Fruit fly (Drosophila melanogaster): ENCODE results near the gene CG5885.

DNA sequence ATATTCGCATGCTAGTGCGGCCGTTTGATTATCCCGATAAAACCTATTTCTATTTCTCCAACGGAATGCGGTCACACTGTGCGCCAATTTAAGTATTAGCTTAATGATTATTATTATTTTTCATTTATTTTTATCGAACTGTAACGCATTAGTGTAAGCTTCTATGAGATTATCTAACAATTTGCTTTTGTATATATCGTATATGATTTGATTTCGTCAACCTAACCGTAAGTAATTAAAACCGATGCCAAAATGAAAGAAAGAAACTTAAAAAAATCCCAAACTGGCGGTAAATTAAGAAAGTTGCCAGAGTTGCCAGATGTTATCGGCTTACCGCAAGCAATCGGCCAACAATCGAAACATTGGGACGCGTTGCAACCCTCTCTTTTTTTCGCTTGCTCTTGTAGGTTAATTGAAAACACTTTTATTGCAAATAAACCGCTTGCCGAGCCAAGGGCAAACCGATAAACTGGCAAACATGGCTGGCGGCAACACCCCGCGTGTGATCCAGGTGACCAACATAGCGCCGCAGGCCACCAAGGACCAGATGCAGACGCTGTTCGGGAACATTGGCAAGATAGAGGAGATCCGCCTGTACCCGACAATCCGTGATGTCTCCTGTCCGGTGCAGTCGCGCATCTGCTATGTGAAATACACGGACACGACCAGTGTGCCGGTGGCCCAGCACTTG is 5.4 kb downstream of the CG5885 start, which contains the start of the genes Etl1 and Srp54:
- no peak for TF ChIP-seq B-H1 (GFP tag; IDR thresholded peaks at IDR 0.05)
- no peak for TF ChIP-seq HLH54F (GFP tag; optimal IDR thresholded peaks at IDR 0.05)
- TF ChIP-seq CG1792 (GFP tag; optimal IDR thresholded peaks at IDR 0.05): no peak
- peak; percentile 27; the same call in 1 of the 3 replicates for TF ChIP-seq CG17361 (GFP tag; IDR thresholded peaks at IDR 0.05)
- TF ChIP-seq CG2120 (GFP tag; optimal IDR thresholded peaks at IDR 0.05): peak; percentile 12
- no peak for TF ChIP-seq E2f1 (GFP tag; IDR thresholded peaks at IDR 0.05)
- TF ChIP-seq CoRest (tag; optimal IDR thresholded peaks at IDR 0.05): peak; percentile 44
- no peak for TF ChIP-seq Hr39 (optimal IDR thresholded peaks at IDR 0.05)
- peak; percentile 42 for TF ChIP-seq nmo (GFP tag; optimal IDR thresholded peaks at IDR 0.05)
- TF ChIP-seq chif (GFP tag; optimal IDR thresholded peaks at IDR 0.05): no peak
- TF ChIP-seq CG2116 (GFP tag; optimal IDR thresholded peaks at IDR 0.05): peak; percentile 91
- no peak for TF ChIP-seq Hr78 (GFP tag; optimal IDR thresholded peaks at IDR 0.05)
